Fruit fly (Drosophila melanogaster): ENCODE data around the gene CG13101.

Gene CG13101

DNA sequence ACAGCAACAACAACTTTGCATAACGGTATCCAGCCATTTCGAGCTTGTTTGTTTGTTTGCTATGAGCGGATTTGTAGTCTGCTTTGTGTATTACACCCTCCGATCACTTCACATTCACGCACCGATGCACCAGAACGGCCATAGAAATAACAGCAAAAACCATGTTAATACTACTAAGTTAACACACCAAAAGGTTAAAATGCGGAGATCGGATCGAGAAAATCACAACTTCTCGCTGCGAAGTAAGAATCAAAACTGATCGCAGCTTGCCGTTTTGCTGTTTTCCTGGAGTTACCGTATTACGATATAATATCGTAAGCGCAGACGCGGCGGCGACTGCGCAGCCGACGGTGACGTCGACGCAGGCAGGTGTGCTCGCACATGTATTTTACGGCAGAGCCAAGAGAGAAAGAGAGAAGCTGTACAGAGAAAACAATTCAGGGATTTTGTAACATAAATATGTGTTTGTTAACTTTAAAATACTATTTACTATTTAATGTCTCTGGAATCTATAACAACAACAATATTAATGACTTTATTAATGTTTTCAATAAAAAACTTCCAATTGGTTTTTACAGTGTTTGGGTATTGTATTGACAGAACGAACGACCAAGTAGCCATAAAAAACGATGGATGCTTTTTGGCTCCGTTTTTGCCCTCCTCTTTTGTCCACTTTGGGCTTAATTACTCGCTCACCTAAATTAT lies at the start of gene CG13101:
Gene CG13101 (minus strand): TSS at position 259 of the 705 bp plus-strand sequence.
- peak; percentile 93 for TF ChIP-seq CG17801 (GFP tag; optimal IDR thresholded peaks at IDR 0.05; ENCODE audit: partially characterized antibody)

DNA sequence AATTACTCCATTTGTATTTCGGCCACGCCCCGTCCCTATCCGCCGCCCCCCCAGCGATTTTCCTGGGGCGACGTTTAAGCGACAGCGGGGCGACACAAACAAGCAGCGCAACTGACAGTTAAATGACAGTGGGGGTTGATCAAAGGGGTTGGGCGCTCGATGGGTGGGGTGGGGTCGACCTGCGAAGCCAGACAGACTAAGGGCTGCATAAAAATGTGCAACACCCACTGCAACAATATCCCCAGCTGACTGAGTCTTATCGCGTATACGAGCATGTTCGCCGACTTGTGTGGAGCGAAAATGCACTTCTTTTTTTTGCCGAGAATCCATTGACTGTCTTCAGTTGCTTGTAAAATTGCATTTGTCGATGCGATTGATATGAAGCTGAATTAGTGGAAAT lies 47.1 kb upstream of the CG13101 start, which contains the start of gene CG9582:
Gene CG9582 (minus strand): TSS at position 101 of the 400 bp plus-strand sequence.
- TF ChIP-seq CG17801 (GFP tag; optimal IDR thresholded peaks at IDR 0.05; ENCODE audit: partially characterized antibody), result no peak

dm6 chr2L:9026157-9026556 lies 41.5 kb upstream of the CG13101 start:
- TF ChIP-seq CG17801 (GFP tag; optimal IDR thresholded peaks at IDR 0.05; ENCODE audit: partially characterized antibody), result no peak

DNA sequence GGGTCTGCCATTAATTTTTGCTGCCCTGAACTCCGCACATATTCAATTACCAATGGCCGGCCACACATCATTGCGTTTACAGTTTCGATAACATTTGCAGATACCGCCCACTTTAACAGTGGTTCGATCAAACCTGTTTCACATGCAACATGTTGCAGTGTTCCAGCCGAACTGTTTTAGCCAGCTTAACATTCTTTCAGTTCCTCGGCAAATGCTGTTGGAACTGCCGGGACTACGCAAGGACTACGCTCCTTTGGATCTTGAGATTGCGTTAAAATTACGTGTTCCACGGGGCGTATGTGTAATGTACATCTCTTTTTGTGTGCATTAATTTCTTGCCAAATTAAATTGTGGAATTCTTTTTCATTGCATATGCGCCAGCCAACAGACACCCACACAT lies 34.8 kb upstream of the CG13101 start:
- TF ChIP-seq CG17801 (GFP tag; optimal IDR thresholded peaks at IDR 0.05; ENCODE audit: partially characterized antibody), result no peak

dm6 chr2L:9013968-9014367 lies 29.3 kb upstream of the CG13101 start, which contains the start of gene Rcd-1r:
Gene Rcd-1r (minus strand): TSS chr2L:9014068.
- TF ChIP-seq CG17801 (GFP tag; optimal IDR thresholded peaks at IDR 0.05; ENCODE audit: partially characterized antibody), result no peak

dm6 chr2L:9011543-9012238 lies 27.0 kb upstream of the CG13101 start, which contains the start of gene CG13102:
Gene CG13102 (plus strand): TSS chr2L:9012188.
- TF ChIP-seq CG17801 (GFP tag; optimal IDR thresholded peaks at IDR 0.05; ENCODE audit: partially characterized antibody), result no peak

dm6 chr2L:9010267-9010666 lies 25.6 kb upstream of the CG13101 start, which contains the start of gene CG9568:
Gene CG9568 (plus strand): TSS chr2L:9010583.
- TF ChIP-seq CG17801 (GFP tag; optimal IDR thresholded peaks at IDR 0.05; ENCODE audit: partially characterized antibody), result no peak

DNA sequence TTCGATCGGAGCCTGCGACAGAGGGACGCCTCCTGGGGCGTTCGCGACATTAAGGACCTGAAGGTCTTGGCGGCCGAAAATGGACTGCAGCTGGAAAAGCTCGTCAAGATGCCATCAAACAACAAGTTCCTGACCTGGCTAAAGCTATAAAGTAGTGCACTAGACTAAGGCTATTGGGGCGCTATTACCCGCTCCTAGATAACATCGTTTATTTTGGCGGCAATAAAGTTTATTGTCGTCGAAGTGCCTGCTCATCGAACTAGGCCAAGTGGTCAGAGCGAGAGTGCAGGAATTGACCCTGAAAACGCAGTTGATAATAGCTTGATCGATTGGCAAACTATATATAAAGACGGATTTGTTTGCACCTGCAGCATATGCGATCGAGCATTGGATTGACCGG lies 13.6 kb upstream of the CG13101 start, which contains the start of gene Try29F:
Gene Try29F (plus strand): TSS at position 301 of the 400 bp plus-strand sequence.
- no peak for TF ChIP-seq CG17801 (GFP tag; optimal IDR thresholded peaks at IDR 0.05; ENCODE audit: partially characterized antibody)

- TF ChIP-seq CG17801 (GFP tag; optimal IDR thresholded peaks at IDR 0.05; ENCODE audit: partially characterized antibody), result no peak
These were observed 12.6 kb upstream of the CG13101 start, which contains the start of the genes alien and CG18661 for dm6 chr2L:8997285-8997684. Gene alien (minus strand): TSS chr2L:8997379. Gene CG18661 (plus strand): TSS chr2L:8997605.

DNA sequence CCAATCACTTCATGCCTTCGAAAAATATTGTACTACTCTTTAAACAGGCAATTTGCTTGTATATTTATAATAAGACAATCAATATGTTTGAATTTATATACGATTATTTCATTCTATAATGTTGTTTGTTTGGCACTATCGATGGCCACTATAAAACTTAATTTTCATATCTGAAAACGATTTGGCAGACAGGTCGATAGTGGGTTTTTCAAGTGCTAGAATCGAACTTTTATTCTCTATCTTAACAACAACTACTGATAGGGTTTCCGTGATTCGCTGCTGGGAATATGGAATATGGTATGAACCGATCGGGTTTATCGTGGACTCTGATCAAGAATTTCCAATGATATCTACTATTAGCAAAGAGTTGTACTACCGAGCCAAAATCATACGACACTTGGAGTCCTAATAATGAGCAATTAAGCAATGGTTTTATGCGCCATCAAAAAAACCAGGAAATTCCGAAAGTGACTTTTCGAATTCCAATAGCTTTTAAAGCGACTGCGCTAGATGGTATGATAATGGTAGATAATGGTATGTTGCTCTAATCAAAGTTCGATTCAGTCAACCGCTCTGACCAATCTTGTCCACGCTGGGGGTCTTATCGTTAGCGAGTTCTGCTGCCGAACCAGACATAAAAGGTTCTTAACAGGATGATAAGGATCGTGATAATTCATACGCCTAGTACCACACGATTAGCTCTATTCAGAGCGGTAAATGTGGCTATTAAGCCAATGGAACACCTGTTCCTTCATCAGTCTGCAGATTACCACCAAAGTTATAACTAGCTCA lies 9.2 kb upstream of the CG13101 start, which contains the start of gene CG17906:
Gene CG17906 (plus strand): TSS at position 742 of the 792 bp plus-strand sequence.
- no peak for TF ChIP-seq CG17801 (GFP tag; optimal IDR thresholded peaks at IDR 0.05; ENCODE audit: partially characterized antibody)

DNA sequence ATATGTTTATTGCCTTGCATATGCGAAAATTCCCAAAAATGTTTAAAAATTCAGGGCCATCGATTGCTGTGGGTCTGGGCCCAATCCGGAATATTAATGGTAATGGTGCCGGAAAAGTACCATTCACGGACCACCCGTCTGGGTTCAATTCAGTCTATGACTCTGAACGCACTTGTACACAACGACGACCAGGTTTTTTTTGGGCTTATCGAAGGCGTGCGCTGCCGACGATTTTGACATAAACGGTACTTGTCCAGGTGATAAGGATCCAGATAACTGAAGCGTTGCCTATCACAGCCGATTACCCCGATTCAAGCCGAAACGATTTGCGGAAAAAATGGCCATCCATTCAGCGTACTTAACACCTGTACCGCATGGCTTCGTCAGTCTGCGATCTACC lies 6.9 kb upstream of the CG13101 start, which contains the start of gene CG9555:
Gene CG9555 (plus strand): TSS at position 153 of the 400 bp plus-strand sequence.
- TF ChIP-seq CG17801 (GFP tag; optimal IDR thresholded peaks at IDR 0.05; ENCODE audit: partially characterized antibody), result no peak

- TF ChIP-seq CG17801 (GFP tag; optimal IDR thresholded peaks at IDR 0.05; ENCODE audit: partially characterized antibody), result peak; percentile 30
These were observed 4.4 kb upstream of the CG13101 start, which contains the start of gene rost for dm6 chr2L:8989037-8989591. Gene rost (minus strand): TSS chr2L:8989539.

DNA sequence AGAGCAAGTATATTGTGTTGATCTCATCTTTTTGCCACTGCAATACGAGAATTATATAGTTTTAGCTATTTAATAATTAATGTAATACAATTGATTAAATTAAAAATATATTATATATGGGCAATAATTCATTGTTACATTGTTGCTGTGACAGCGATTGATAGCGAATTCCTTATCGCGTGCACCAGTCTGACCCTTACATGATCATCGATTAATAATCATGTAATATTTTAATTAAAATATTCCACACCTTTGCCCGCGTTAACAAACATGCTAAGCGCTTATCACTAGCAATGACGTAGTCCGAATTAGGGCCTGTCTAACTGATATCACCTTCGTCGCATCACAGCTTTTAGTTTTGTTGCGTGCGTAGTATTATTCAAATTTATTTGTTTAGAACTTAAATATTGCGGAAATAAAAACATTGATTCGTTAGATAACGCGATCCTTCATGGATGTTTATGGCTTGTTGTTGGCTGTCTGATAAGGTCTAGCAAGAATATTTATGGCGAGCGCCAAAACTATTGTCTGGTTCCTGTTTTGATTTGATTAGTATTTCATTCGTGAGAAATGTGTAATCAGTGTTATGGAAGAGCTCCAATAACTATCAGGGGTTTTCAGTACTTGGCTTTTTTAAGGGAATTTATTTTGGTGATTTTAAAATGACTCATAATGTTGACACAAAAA lies 2.7 kb upstream of the CG13101 start:
- no peak for TF ChIP-seq CG17801 (GFP tag; optimal IDR thresholded peaks at IDR 0.05; ENCODE audit: partially characterized antibody)
